Fruit fly (Drosophila melanogaster) whole organism, embryonic: Measurements from ENCODE around the gene Nubpl.

Source experiments
- Aef1 ChIP-seq: fragments of 200-800 bp; sonication (Bioruptor generic); IDR thresholded peaks from 3 replicates; pipeline ENCODE4 v1.3.6; 2022; ENCODE audit warnings: missing biosample characterization, missing genetic modification characterization
- Awh ChIP-seq: fragments of 200-800 bp; sonication (Bioruptor generic); IDR thresholded peaks from 2 replicates; pipeline ENCODE4, ENCODE4 v1.3.6; 2022; ENCODE audit warnings: missing biosample characterization, missing genetic modification characterization
- BEAF-32 ChIP-seq: fragments of 200-800 bp; sonication (Bioruptor generic); optimal IDR thresholded peaks from 3 replicates; lab custom pipeline; 2017; ENCODE audit warnings: missing biosample characterization, missing genetic modification characterization, mild to moderate bottlenecking, moderate library complexity, missing genetic modification reagents
- CG11723 ChIP-seq: fragments of 200-800 bp; sonication (Bioruptor generic); optimal IDR thresholded peaks from 2 replicates; lab custom pipeline; 2017; ENCODE audit warnings: missing biosample characterization, mild to moderate bottlenecking, missing genetic modification characterization
- CG12769 ChIP-seq: fragments of 200-800 bp; sonication (Bioruptor generic); optimal IDR thresholded peaks from 2 replicates; lab custom pipeline; 2019; ENCODE audit warnings: missing biosample characterization, mild to moderate bottlenecking, missing genetic modification characterization, moderate library complexity
- CG13123 ChIP-seq: fragments of 200-800 bp; sonication (Bioruptor generic); optimal IDR thresholded peaks from 2 replicates; lab custom pipeline; 2016; ENCODE audit warnings: missing biosample characterization, missing genetic modification characterization
- CG14441 ChIP-seq: fragments of 200-800 bp; sonication (Bioruptor generic); IDR thresholded peaks from 2 replicates; pipeline ENCODE4 v1.3.6; 2022; ENCODE audit warnings: missing biosample characterization, missing genetic modification characterization
- CG1529 ChIP-seq: fragments of 200-800 bp; sonication (Bioruptor generic); optimal IDR thresholded peaks from 3 replicates; lab custom pipeline; 2018; ENCODE audit warnings: missing biosample characterization, missing genetic modification characterization
- CG1603 ChIP-seq: fragments of 200-800 bp; sonication (Bioruptor generic); optimal IDR thresholded peaks from 2 replicates; lab custom pipeline; 2019; ENCODE audit warnings: missing biosample characterization, mild to moderate bottlenecking, missing genetic modification characterization, moderate library complexity
- CG16813 ChIP-seq: fragments of 200-800 bp; sonication (Bioruptor generic); IDR thresholded peaks from 3 replicates; pipeline ENCODE4 v1.3.6; 2022; ENCODE audit warnings: missing biosample characterization, missing genetic modification characterization; ENCODE audit not compliant: partially characterized antibody
- CG17361 ChIP-seq: fragments of 200-800 bp; sonication (Bioruptor generic); IDR thresholded peaks from 3 replicates; pipeline ENCODE4 v1.3.6; 2022; ENCODE audit warnings: missing biosample characterization, missing genetic modification characterization
- CG17802 ChIP-seq: fragments of 200-800 bp; sonication (Bioruptor generic); optimal IDR thresholded peaks from 2 replicates; lab custom pipeline; 2018; ENCODE audit warnings: missing biosample characterization, mild to moderate bottlenecking, missing genetic modification characterization, moderate library complexity
- CG18011 ChIP-seq: fragments of 200-800 bp; sonication (Bioruptor generic); optimal IDR thresholded peaks from 2 replicates; lab custom pipeline; 2017; ENCODE audit warnings: missing biosample characterization, missing genetic modification characterization, mild to moderate bottlenecking, moderate library complexity, missing genotype
- CG18619 ChIP-seq: fragments of 200-800 bp; sonication (Bioruptor generic); optimal IDR thresholded peaks from 3 replicates; lab custom pipeline; 2017; ENCODE audit warnings: missing biosample characterization, mild to moderate bottlenecking, missing genetic modification characterization
- CG2116 ChIP-seq: fragments of 200-800 bp; sonication (Bioruptor generic); optimal IDR thresholded peaks from 3 replicates; lab custom pipeline; 2018; ENCODE audit warnings: missing biosample characterization, mild to moderate bottlenecking, missing genetic modification characterization
- CG2199 ChIP-seq: fragments of 200-800 bp; sonication (Bioruptor generic); IDR thresholded peaks from 3 replicates; pipeline ENCODE4 v1.3.6; 2022; ENCODE audit warnings: missing biosample characterization, missing genetic modification characterization
- CG2712 ChIP-seq: fragments of 200-800 bp; optimal IDR thresholded peaks from 3 replicates; lab custom pipeline; 2019; ENCODE audit warnings: missing biosample characterization, mild to moderate bottlenecking, missing genetic modification characterization, moderate library complexity
- CG2889 ChIP-seq: fragments of 200-800 bp; sonication (Bioruptor generic); IDR thresholded peaks from 3 replicates; pipeline ENCODE4 v1.3.6; 2022; ENCODE audit warnings: missing biosample characterization, missing genetic modification characterization
- CG6272 ChIP-seq: fragments of 200-800 bp; sonication (Bioruptor generic); IDR thresholded peaks from 2 replicates; pipeline ENCODE4 v1.3.6; 2022; ENCODE audit warnings: missing biosample characterization, missing genetic modification characterization
- CG8765 ChIP-seq: fragments of 200-800 bp; sonication (Bioruptor generic); IDR thresholded peaks from 2 replicates; pipeline ENCODE4 v1.3.6; 2022; ENCODE audit warnings: missing biosample characterization, missing genetic modification characterization
- Dref ChIP-seq: fragments of 200-800 bp; sonication (Bioruptor generic); IDR thresholded peaks from 2 replicates; pipeline ENCODE4 v1.3.6; 2022; ENCODE audit warnings: missing biosample characterization, missing genetic modification characterization
- Ets97D ChIP-seq: fragments of 200-800 bp; sonication (Bioruptor generic); optimal IDR thresholded peaks from 3 replicates; lab custom pipeline; 2016; ENCODE audit warnings: missing biosample characterization, missing genetic modification characterization
- HLHmδ ChIP-seq: fragments of 200-800 bp; sonication (Bioruptor generic); optimal IDR thresholded peaks from 2 replicates; lab custom pipeline; 2018; ENCODE audit warnings: missing biosample characterization, mild to moderate bottlenecking, missing genetic modification characterization, moderate library complexity
- Hmr ChIP-seq: fragments of 200-800 bp; sonication (Bioruptor generic); optimal IDR thresholded peaks from 3 replicates; lab custom pipeline; 2017; ENCODE audit warnings: mild to moderate bottlenecking, missing biosample characterization, missing genetic modification reagents, missing genetic modification characterization
- Lhr ChIP-seq: fragments of 200-800 bp; sonication (Bioruptor generic); optimal IDR thresholded peaks from 3 replicates; lab custom pipeline; 2017; ENCODE audit warnings: mild to moderate bottlenecking, missing biosample characterization, missing genetic modification reagents, missing genetic modification characterization
- Optix ChIP-seq: fragments of 200-800 bp; sonication (Bioruptor generic); IDR thresholded peaks from 3 replicates; pipeline ENCODE4 v1.3.6; 2022; ENCODE audit warnings: missing biosample characterization, missing genetic modification characterization
- Spps ChIP-seq: fragments of 200-800 bp; sonication (Bioruptor generic); optimal IDR thresholded peaks from 2 replicates; lab custom pipeline; 2018; ENCODE audit warnings: missing biosample characterization, mild to moderate bottlenecking, missing genetic modification characterization
- Sry-δ ChIP-seq: fragments of 200-800 bp; sonication (Bioruptor generic); optimal IDR thresholded peaks from 2 replicates; lab custom pipeline; 2016; ENCODE audit warnings: missing biosample characterization, missing genetic modification characterization
- YL-1 ChIP-seq: fragments of 200-800 bp; sonication (Bioruptor generic); optimal IDR thresholded peaks from 3 replicates; lab custom pipeline; 2017; ENCODE audit warnings: missing biosample characterization, mild to moderate bottlenecking, missing genetic modification characterization
- cas ChIP-seq: fragments of 200-800 bp; sonication (Bioruptor generic); IDR thresholded peaks from 2 replicates; pipeline ENCODE4 v1.3.6; 2022; ENCODE audit warnings: missing biosample characterization, missing genetic modification characterization
- chm ChIP-seq: fragments of 200-800 bp; sonication (Bioruptor generic); IDR thresholded peaks from 2 replicates; pipeline ENCODE4 v1.3.6; 2022; ENCODE audit warnings: missing biosample characterization, missing genetic modification characterization
- eve ChIP-seq, 2 experiments: fragments of >200 bp; optimal IDR thresholded peaks; 2 replicates each; lab custom pipeline; 2017; ENCODE audit warnings: missing biosample characterization in 2 of 2, missing genetic modification characterization in 2 of 2
- gcm ChIP-seq: fragments of 200-800 bp; sonication (Bioruptor generic); optimal IDR thresholded peaks from 2 replicates; lab custom pipeline; 2019; ENCODE audit warnings: missing biosample characterization, mild to moderate bottlenecking, missing genetic modification characterization, moderate library complexity
- gfzf ChIP-seq: fragments of 200-800 bp; sonication (Bioruptor generic); optimal IDR thresholded peaks from 2 replicates; lab custom pipeline; 2016; ENCODE audit warnings: missing biosample characterization, mild to moderate bottlenecking, missing genetic modification characterization, moderate library complexity
- grau ChIP-seq: fragments of 200-800 bp; optimal IDR thresholded peaks from 3 replicates; lab custom pipeline; 2019; ENCODE audit warnings: missing biosample characterization, mild to moderate bottlenecking, missing genetic modification characterization, moderate library complexity
- gsb-n ChIP-seq: fragments of 200-800 bp; sonication (Bioruptor generic); optimal IDR thresholded peaks from 3 replicates; lab custom pipeline; 2018; ENCODE audit warnings: missing biosample characterization, mild to moderate bottlenecking, missing genetic modification characterization
- gt ChIP-seq: fragments of 200-800 bp; sonication (Bioruptor generic); IDR thresholded peaks from 2 replicates; pipeline ENCODE4 v1.3.6; 2022; ENCODE audit warnings: missing biosample characterization, missing genetic modification characterization
- ham ChIP-seq: fragments of 200-800 bp; sonication (Bioruptor generic); IDR thresholded peaks from 2 replicates; pipeline ENCODE4 v1.3.6; 2022; ENCODE audit warnings: missing biosample characterization, missing genetic modification characterization
- insv ChIP-seq, 2 experiments: fragments of 200-800 bp; sonication (Bioruptor generic); optimal IDR thresholded peaks; 3 replicates each; lab custom pipeline; 2016 to 2018; ENCODE audit warnings: missing biosample characterization in 2 of 2, missing genetic modification characterization in 2 of 2
- kah ChIP-seq: fragments of 200-800 bp; sonication (Bioruptor generic); optimal IDR thresholded peaks from 2 replicates; lab custom pipeline; 2018; ENCODE audit warnings: missing biosample characterization, mild to moderate bottlenecking, missing genetic modification characterization
- ken ChIP-seq: fragments of 200-800 bp; sonication (Bioruptor generic); IDR thresholded peaks from 3 replicates; pipeline ENCODE4 v1.3.6; 2022; ENCODE audit warnings: missing biosample characterization, missing genetic modification characterization
- luna ChIP-seq: fragments of 200-800 bp; sonication (Bioruptor generic); optimal IDR thresholded peaks from 2 replicates; lab custom pipeline; 2016; ENCODE audit warnings: missing biosample characterization, missing genetic modification characterization
- maf-S ChIP-seq: fragments of 200-800 bp; sonication (Bioruptor generic); optimal IDR thresholded peaks from 2 replicates; lab custom pipeline; 2016; ENCODE audit warnings: missing biosample characterization, missing genetic modification characterization
- phol ChIP-seq: fragments of 200-800 bp; sonication (Bioruptor generic); optimal IDR thresholded peaks from 3 replicates; lab custom pipeline; 2018; ENCODE audit warnings: missing biosample characterization, mild to moderate bottlenecking, missing genetic modification characterization, moderate library complexity
- ranshi ChIP-seq: fragments of 200-800 bp; sonication (Bioruptor generic); IDR thresholded peaks from 2 replicates; pipeline ENCODE4 v1.3.6; 2022; ENCODE audit warnings: missing biosample characterization, missing genetic modification characterization
- rib ChIP-seq: fragments of 200-800 bp; sonication (Bioruptor generic); IDR thresholded peaks from 2 replicates; pipeline ENCODE4 v1.3.6; 2022; ENCODE audit warnings: missing biosample characterization, missing genetic modification characterization
- row ChIP-seq: fragments of 200-800 bp; sonication (Bioruptor generic); IDR thresholded peaks from 3 replicates; pipeline ENCODE4 v1.3.6; 2022; ENCODE audit warnings: missing biosample characterization, missing genetic modification characterization
- sima ChIP-seq: fragments of 200-800 bp; sonication (Bioruptor generic); optimal IDR thresholded peaks from 2 replicates; lab custom pipeline; 2016; ENCODE audit warnings: missing biosample characterization, missing genetic modification characterization
- tll ChIP-seq, 2 experiments: fragments of 200-800 bp in 1 of 2; fragments of >200 bp in 1 of 2; sonication (Bioruptor generic) in 1 of 2; optimal IDR thresholded peaks; 2 replicates each; lab custom pipeline; 2017 to 2019; ENCODE audit warnings: missing biosample characterization in 2 of 2, missing genetic modification characterization in 2 of 2, mild to moderate bottlenecking in 1 of 2, moderate library complexity in 1 of 2
- zen ChIP-seq: fragments of 200-800 bp; sonication (Bioruptor generic); optimal IDR thresholded peaks from 3 replicates; lab custom pipeline; 2018; ENCODE audit warnings: missing biosample characterization, mild to moderate bottlenecking, missing genetic modification characterization, moderate library complexity

Gene Nubpl

dm6 chr2L:22249570-22250274 is 10.0 kb downstream of the Nubpl start, which contains the start of gene Tif-IA:
TSS of gene Tif-IA (plus strand) at chr2L:22249876.
- TF ChIP-seq CG2889 (no peak), kah (GFP tag; lab: Kevin White, UChicago) (no peak), CG2712 (peak; percentile 9), Spps (no peak), Dref (GFP tag; lab: Robert Waterston, UW) (no peak), CG12769 (no peak), HLHmδ (GFP tag; lab: Kevin White, UChicago) (no peak), ken (no peak), row (GFP tag; lab: Robert Waterston, UW) (peak; percentile 70), Optix (no peak), CG14441 (GFP tag; lab: Robert Waterston, UW) (no peak), gsb-n (tag; lab: Kevin White, UChicago) (no peak), CG11723 (GFP tag; lab: Kevin White, UChicago) (peak; percentile 68), tll (GFP tag; optimal IDR thresholded peaks at IDR 0.05; lab: Kevin White, UChicago) (no peak), maf-S (no peak), CG1603 (tag; lab: Kevin White, UChicago) (peak; percentile 81), luna (GFP tag; lab: Kevin White, UChicago) (no peak), gt (GFP tag; lab: Robert Waterston, UW) (no peak), ranshi (no peak), CG17361 (GFP tag; lab: Robert Waterston, UW) (peak; percentile 58), Lhr (GFP tag; lab: Kevin White, UChicago) (peak; percentile 49), Ets97D (GFP tag; lab: Kevin White, UChicago) (peak; percentile 14), Hmr (no peak), Awh (GFP tag; lab: Robert Waterston, UW) (no peak), insv (GFP tag; optimal IDR thresholded peaks at IDR 0.05; lab: Kevin White, UChicago) (no peak), BEAF-32 (peak; percentile 35), Aef1 (GFP tag; lab: Robert Waterston, UW) (no peak), CG16813 (GFP tag; lab: Robert Waterston, UW) (no peak), CG2199 (no peak), gcm (GFP tag; lab: Kevin White, UChicago) (no peak), CG1529 (GFP tag; lab: Kevin White, UChicago) (no peak), CG18011 (no peak), Sry-δ (peak; percentile 1), chm (GFP tag; lab: Robert Waterston, UW) (no peak), phol (tag; lab: Kevin White, UChicago) (peak; percentile 75), cas (GFP tag; lab: Robert Waterston, UW) (no peak), gfzf (peak; percentile 56), grau (no peak), CG18619 (GFP tag; lab: Kevin White, UChicago) (no peak), ham (no peak), CG2116 (GFP tag; lab: Kevin White, UChicago) (no peak), YL-1 (peak; percentile 8), rib (GFP tag; lab: Robert Waterston, UW) (no peak), CG17802 (tag; lab: Kevin White, UChicago) (peak; percentile 86), CG8765 (GFP tag; lab: Robert Waterston, UW) (no peak), sima (GFP tag; lab: Kevin White, UChicago) (no peak), zen (tag; lab: Kevin White, UChicago) (peak; percentile 18), CG6272 (GFP tag; lab: Robert Waterston, UW) (no peak), CG13123 (GFP tag; lab: Kevin White, UChicago) (no peak), eve (GFP tag; optimal IDR thresholded peaks at IDR 0.05; lab: Kevin White, UChicago) (no peak)
